Worm (Caenorhabditis elegans) whole organism, L3 larva: Measurements from ENCODE around the gene gfat-1.

Source experiments
- ceh-16 ChIP-seq: sonication (generic microtip); optimal IDR thresholded peaks from 2 replicates; lab custom pipeline; 2017; ENCODE audit warnings: missing biosample characterization, missing genetic modification characterization
- pqm-1 ChIP-seq: fragments of 150-350 bp; optimal IDR thresholded peaks from 2 replicates; lab custom pipeline; 2017; ENCODE audit warnings: missing biosample characterization, missing genetic modification characterization, inconsistent platforms

DNA sequence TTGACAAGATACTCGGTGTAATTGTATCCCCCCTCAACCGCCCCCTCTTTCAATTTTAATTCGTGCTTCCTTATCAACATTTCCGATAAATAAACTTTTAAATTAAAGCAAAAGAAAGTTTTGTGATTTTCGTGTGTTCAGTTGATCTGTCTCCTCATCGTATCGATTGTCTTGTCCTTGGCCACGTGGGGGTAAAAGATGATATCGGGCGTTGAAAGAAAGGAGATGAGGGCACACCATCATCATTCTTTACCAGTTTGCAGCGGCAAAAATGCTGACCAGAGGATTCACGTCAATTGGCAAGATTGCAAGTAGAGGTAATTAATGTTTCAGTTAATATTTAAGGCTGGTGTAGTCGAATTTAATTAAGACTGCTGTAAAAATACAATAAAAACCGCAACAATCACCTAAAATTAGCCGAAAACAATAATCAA, 47.9 kb downstream of the gfat-1 start, which contains the start of gene F54D5.7:
- TF ChIP-seq ceh-16 (tag; lab: Kevin White, UChicago) = peak; percentile 75
- TF ChIP-seq pqm-1 = no peak
